Worm (Caenorhabditis elegans): ENCODE results near the gene F40G9.14.

ce11 chrIII:222508-222907 is 44.9 kb upstream of the F40G9.14 start:
- TF ChIP-seq ref-1 (GFP tag; conservative IDR thresholded peaks at IDR 0.05) (no peak), T22C8.4 (GFP tag; IDR thresholded peaks at IDR 0.05) (no peak), flt-1 (GFP tag; IDR thresholded peaks at IDR 0.05) (no peak), tab-1 (GFP tag; IDR thresholded peaks at IDR 0.05) (no peak), med-1 (GFP tag; optimal IDR thresholded peaks at IDR 0.05; ENCODE audit: insufficient read depth) (no peak), klf-2 (GFP tag; conservative IDR thresholded peaks at IDR 0.05) (no peak), cog-1 (tag; optimal IDR thresholded peaks at IDR 0.05) (no peak), ztf-23 (GFP tag; IDR thresholded peaks at IDR 0.05) (no peak), ztf-29 (GFP tag; IDR thresholded peaks at IDR 0.05) (no peak)

Measured in whole organism, midembryonic.